Worm (Caenorhabditis elegans): ENCODE data around the gene spds-1.

DNA sequence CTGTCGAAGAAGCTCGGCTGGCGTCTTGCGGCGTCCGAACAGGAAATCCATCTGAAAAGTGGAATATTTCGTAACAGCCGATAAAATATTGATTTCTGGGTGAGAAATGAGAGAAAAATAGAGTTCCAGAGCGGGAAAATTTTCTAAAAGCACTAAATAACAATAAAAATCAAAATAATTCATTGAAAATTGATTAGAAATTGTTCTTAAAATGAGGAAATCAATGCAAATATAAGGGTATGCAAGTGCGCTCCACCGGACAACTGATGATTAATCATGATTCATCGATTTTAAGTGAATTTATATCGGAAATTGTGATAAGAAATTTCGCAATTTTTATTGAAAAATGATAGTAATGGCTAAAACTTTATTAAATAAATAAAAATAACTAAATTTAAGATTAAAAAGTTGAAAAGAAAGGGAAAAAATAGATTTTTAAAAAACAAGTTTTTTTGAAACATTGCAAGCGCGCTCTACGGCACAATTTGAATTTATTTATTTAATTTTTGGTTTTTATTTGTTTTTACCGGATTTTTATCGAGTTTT lies 38.5 kb upstream of the spds-1 start, which contains the start of the genes vps-2 and tiar-2:
- TF ChIP-seq ceh-83 (GFP tag; optimal IDR thresholded peaks at IDR 0.05) (no peak), nhr-12 (tag; optimal IDR thresholded peaks at IDR 0.05) (no peak), lin-13 (tag; optimal IDR thresholded peaks at IDR 0.05) (no peak), unc-39 (tag; optimal IDR thresholded peaks at IDR 0.05) (no peak), nhr-28 (tag; optimal IDR thresholded peaks at IDR 0.05) (no peak)

Measured in whole organism, mixed stage, embryonic.